Worm (Caenorhabditis elegans): ENCODE measurements around the gene srbc-24.

The srbc-24 gene

DNA sequence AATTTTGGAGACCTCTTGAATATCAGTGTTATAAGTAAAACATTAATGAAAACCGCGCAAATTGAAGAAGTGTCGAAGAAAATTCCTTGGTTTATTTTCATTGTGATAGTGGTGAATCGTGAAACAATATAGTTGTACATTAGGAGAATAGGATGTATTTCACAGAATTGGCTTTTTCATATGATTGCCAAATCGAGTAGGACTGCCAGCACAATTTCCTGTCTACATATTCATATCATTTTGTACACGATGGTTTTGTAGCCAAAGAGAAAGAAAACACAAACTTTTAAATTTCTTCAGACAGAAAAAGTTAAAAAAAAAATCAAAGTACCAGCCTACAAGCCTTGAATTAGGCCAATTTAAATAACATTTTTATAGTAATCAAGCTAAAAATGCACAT, 12.2 kb downstream of the srbc-24 start, which contains the start of gene str-255:
Gene str-255, minus strand, starts transcription at position 101 of the 400 bp plus-strand sequence.
- no peak for TF ChIP-seq B0261.1 (tag; optimal IDR thresholded peaks at IDR 0.05)
- no peak for TF ChIP-seq K12H6.12 (tag; optimal IDR thresholded peaks at IDR 0.05)
- no peak for TF ChIP-seq ztf-22 (GFP tag; optimal IDR thresholded peaks at IDR 0.05)
- no peak for TF ChIP-seq lir-1 (GFP tag; conservative IDR thresholded peaks at IDR 0.05)
- TF ChIP-seq madf-8 (GFP tag; conservative IDR thresholded peaks at IDR 0.05), result no peak
- TF ChIP-seq tlf-1 (GFP tag; optimal IDR thresholded peaks at IDR 0.05), result no peak
- TF ChIP-seq D2030.7 (GFP tag; IDR thresholded peaks at IDR 0.05), result no peak
- TF ChIP-seq xnd-1 (tag; optimal IDR thresholded peaks at IDR 0.05), result no peak
- no peak for TF ChIP-seq B0035.1 (tag; optimal IDR thresholded peaks at IDR 0.05)
- no peak for TF ChIP-seq ztf-28 (GFP tag; IDR thresholded peaks at IDR 0.05)
- TF ChIP-seq gei-17 (GFP tag; optimal IDR thresholded peaks at IDR 0.05), result no peak
- no peak for TF ChIP-seq ztf-3 (GFP tag; optimal IDR thresholded peaks at IDR 0.05)
- no peak for TF ChIP-seq Y56A3A.18 (GFP tag; IDR thresholded peaks at IDR 0.05)
- TF ChIP-seq mcd-1 (GFP tag; IDR thresholded peaks at IDR 0.05), result no peak

DNA sequence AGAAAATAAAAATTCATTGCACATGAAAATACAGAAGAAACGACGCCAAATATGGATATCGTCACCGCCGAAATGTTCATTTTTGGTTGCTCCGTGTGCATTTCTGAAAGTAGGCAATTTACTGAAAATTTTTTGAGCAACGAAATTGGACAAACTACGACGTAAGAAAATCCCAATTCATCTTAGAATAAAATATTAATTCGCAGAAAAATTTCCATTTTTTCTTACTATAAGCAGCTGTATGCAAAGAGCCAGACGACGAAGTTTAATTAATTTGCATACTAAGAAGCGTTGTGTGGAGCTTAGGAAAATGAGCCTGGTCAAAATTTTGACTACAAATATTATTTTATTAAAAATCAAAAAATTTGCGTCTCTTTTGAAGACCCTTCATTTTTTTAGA, 15.1 kb downstream of the srbc-24 start, which contains the start of gene srbc-19:
Gene srbc-19, minus strand, starts transcription at position 101 of the 400 bp plus-strand sequence.
- TF ChIP-seq F57A8.1 (GFP tag; optimal IDR thresholded peaks at IDR 0.05), result no peak
- no peak for TF ChIP-seq ceh-40 (GFP tag; IDR thresholded peaks at IDR 0.05)
- TF ChIP-seq F49E8.2 (tag; optimal IDR thresholded peaks at IDR 0.05; ENCODE audit: insufficient read depth), result no peak
- no peak for TF ChIP-seq dpff-1 (tag; optimal IDR thresholded peaks at IDR 0.05)
- TF ChIP-seq snpc-4 (GFP tag; optimal IDR thresholded peaks at IDR 0.05), result no peak
- TF ChIP-seq snpc-4 (tag; optimal IDR thresholded peaks at IDR 0.05), result no peak
- no peak for TF ChIP-seq bed-1 (GFP tag; IDR thresholded peaks at IDR 0.05)
- TF ChIP-seq chd-7 (tag; optimal IDR thresholded peaks at IDR 0.05), result no peak
- no peak for TF ChIP-seq ceh-27 (GFP tag; optimal IDR thresholded peaks at IDR 0.05)
- TF ChIP-seq ztf-26 (tag; optimal IDR thresholded peaks at IDR 0.05), result no peak
- TF ChIP-seq ztf-3 (GFP tag; optimal IDR thresholded peaks at IDR 0.05), result no peak
- no peak for TF ChIP-seq cebp-2 (GFP tag; IDR thresholded peaks at IDR 0.05)
- no peak for TF ChIP-seq rec-8 (tag; optimal IDR thresholded peaks at IDR 0.05)
- TF ChIP-seq nhr-179 (tag; optimal IDR thresholded peaks at IDR 0.05), result no peak
- no peak for TF ChIP-seq lin-26 (GFP tag; IDR thresholded peaks at IDR 0.05)
- no peak for TF ChIP-seq F55B11.4 (tag; optimal IDR thresholded peaks at IDR 0.05; ENCODE audit: borderline replicate concordance, insufficient read depth)
- TF ChIP-seq sdz-38 (tag; optimal IDR thresholded peaks at IDR 0.05), result no peak
- no peak for TF ChIP-seq egrh-3 (GFP tag; IDR thresholded peaks at IDR 0.05)
- no peak for TF ChIP-seq snpc-3.4 (tag; optimal IDR thresholded peaks at IDR 0.05)
- TF ChIP-seq nfya-1 (tag; optimal IDR thresholded peaks at IDR 0.05; ENCODE audit: borderline replicate concordance, insufficient read depth), result no peak

ce11 chrV:2174465-2174864, 22.9 kb downstream of the srbc-24 start:
- TF ChIP-seq nhr-80 (tag; optimal IDR thresholded peaks at IDR 0.05) (no peak), somi-1 (GFP tag; optimal IDR thresholded peaks at IDR 0.05) (no peak), ama-1 (optimal IDR thresholded peaks at IDR 0.05) (no peak), ama-1 (GFP tag; optimal IDR thresholded peaks at IDR 0.05) (no peak), Y95B8A.8 (GFP tag; IDR thresholded peaks at IDR 0.05) (no peak), nfyb-1 (GFP tag; IDR thresholded peaks at IDR 0.05) (no peak), F52B5.7 (tag; optimal IDR thresholded peaks at IDR 0.05) (no peak), ceh-91 (GFP tag; IDR thresholded peaks at IDR 0.05) (no peak), F39B2.1 (GFP tag; IDR thresholded peaks at IDR 0.05) (no peak)
